Worm (Caenorhabditis elegans): ENCODE results near the gene Y53F4B.7.

DNA sequence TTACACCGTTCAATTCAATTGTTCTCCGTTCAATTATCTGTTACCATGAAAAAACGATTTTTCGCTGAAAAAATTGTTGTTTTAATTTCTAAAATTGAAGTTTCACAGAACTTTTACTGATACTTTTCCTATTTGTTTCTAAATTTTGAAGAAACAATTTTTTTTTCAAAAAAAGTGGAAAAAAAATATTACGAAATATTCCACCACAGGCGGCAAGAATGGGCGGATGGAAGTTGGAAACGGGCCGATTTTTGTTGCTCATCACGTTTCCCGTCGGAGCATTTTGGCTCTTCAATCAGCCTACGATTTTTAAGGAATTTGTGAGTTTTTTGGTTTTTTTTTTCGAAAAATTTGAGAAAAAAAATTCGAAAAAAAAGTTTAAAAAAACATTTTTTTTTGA, 45.1 kb downstream of the Y53F4B.7 start, which contains the start of gene Y53F4B.14:
- TF ChIP-seq nhr-25 (tag; optimal IDR thresholded peaks at IDR 0.05; ENCODE audit: borderline replicate concordance, insufficient read depth) (no peak), gei-8 (GFP tag; optimal IDR thresholded peaks at IDR 0.05) (no peak), nhr-6 (tag; optimal IDR thresholded peaks at IDR 0.05) (no peak), lsy-2 (tag; optimal IDR thresholded peaks at IDR 0.05) (no peak), ceh-28 (tag; optimal IDR thresholded peaks at IDR 0.05) (no peak)

Measured in whole organism, L4 larva.